Fruit fly (Drosophila melanogaster) whole organism: ENCODE data around the gene CG6693.

Experiments
- Dll ChIP-seq: fragments of >200 bp; optimal IDR thresholded peaks from 2 replicates; lab custom pipeline; 2017
- usp ChIP-seq: fragments of >200 bp; optimal IDR thresholded peaks from 2 replicates; lab custom pipeline; 2017; ENCODE audit warnings: missing biosample characterization, missing genetic modification characterization, mixed read lengths

dm6 chr3R:11219883-11220282 lies 1.6 kb downstream of the CG6693 start, which contains the start of gene CG6689:
- TF ChIP-seq usp (GFP tag; lab: Kevin White, UChicago) (no peak), Dll (lab: Kevin White, UChicago) (no peak)
